Fruit fly (Drosophila melanogaster): ENCODE results near the gene sage.

sage gene

dm6 chr3R:9264042-9264441 lies at the start of gene sage:
Gene sage, minus strand, starts transcription at chr3R:9264142.
- TF ChIP-seq usp (GFP tag; optimal IDR thresholded peaks at IDR 0.05) (no peak), psq (optimal IDR thresholded peaks at IDR 0.05) (no peak), CG8478 (optimal IDR thresholded peaks at IDR 0.05) (no peak), Dll (optimal IDR thresholded peaks at IDR 0.05) (no peak), pan (optimal IDR thresholded peaks at IDR 0.05) (no peak), EcR (GFP tag; optimal IDR thresholded peaks at IDR 0.05) (no peak)

dm6 chr3R:9297163-9297562 lies 33.2 kb upstream of the sage start:
- TF ChIP-seq psq (optimal IDR thresholded peaks at IDR 0.05) (no peak), EcR (GFP tag; optimal IDR thresholded peaks at IDR 0.05) (no peak), Dll (optimal IDR thresholded peaks at IDR 0.05) (no peak), CG8478 (optimal IDR thresholded peaks at IDR 0.05) (no peak), pan (optimal IDR thresholded peaks at IDR 0.05) (no peak), usp (GFP tag; optimal IDR thresholded peaks at IDR 0.05) (no peak)

DNA sequence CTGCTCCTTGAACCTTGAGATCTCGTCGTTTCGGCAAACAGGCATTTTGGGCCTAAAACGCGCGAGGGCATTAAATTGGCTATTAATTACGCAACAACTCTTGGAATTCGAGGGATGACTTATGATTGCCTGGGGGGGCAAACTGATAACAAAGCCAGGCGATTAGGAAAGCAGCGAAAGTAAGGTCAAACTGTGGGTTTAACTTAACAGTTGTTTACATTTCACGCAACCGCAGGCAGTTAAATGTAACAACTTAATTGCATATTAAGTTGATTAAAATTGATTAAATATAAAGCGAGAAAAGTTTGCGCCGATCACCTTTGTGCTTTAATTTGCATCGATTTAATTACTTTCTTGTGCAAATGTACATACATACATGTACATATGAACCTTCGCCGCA lies 23.8 kb upstream of the sage start:
- TF ChIP-seq CG8478 (optimal IDR thresholded peaks at IDR 0.05) = no peak
- no peak for TF ChIP-seq psq (optimal IDR thresholded peaks at IDR 0.05)
- no peak for TF ChIP-seq Dll (optimal IDR thresholded peaks at IDR 0.05)

DNA sequence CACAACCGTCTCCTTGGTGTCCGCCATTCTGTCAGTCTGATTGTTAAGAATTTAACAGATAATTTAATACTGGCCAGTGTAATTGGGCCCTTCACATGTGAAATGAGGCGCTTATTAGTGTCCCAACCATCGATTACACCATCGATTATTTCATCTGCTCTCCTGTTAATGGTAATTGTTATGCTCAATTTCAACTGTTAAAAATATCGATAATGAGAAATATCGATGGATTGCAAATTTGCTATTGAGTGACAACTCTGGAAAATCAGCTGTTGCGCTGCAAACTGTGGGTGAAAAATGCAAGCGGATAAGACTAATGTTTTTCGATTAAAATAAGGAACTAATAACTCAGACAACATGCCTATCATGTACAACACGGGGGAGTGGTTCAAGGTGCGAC lies 2.8 kb upstream of the sage start, which contains the start of the genes TrpRS and Vps16A:
Gene TrpRS, minus strand, starts transcription at position 140 of the 400 bp plus-strand sequence.
Gene Vps16A, plus strand, starts transcription at position 255 of the 400 bp plus-strand sequence.
- TF ChIP-seq pan (optimal IDR thresholded peaks at IDR 0.05) (no peak), EcR (GFP tag; optimal IDR thresholded peaks at IDR 0.05) (no peak), Dll (optimal IDR thresholded peaks at IDR 0.05) (no peak), psq (optimal IDR thresholded peaks at IDR 0.05) (no peak), usp (GFP tag; optimal IDR thresholded peaks at IDR 0.05) (no peak), CG8478 (optimal IDR thresholded peaks at IDR 0.05) (no peak)

DNA sequence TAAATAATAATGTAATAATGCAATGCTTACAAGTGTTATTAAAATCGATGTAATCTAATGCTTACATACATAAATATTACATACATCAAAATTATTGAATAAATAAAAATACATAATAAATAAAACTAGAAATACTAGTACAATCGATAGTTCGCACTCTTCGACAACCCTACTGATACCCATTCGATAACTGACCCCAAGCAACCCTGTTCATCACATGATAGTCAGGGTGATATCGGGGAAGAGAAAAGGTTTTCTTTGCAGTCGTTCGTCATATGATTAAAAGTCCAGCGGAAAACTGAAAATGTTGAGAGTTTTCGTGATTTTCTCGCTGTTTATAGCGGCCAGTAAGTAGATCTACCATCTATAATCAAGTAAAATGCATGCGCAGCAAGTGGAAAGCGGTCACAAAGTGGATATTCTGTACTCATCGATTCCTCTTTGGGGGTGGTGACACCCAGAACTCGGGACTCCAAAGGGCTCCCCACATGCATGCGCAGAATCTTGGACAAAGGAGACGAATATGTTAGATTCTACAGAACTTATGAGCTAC lies 3.4 kb downstream of the sage start, which contains the start of gene ATP6AP2:
Gene ATP6AP2, plus strand, starts transcription at position 218 of the 553 bp plus-strand sequence.
- no peak for TF ChIP-seq EcR (GFP tag; optimal IDR thresholded peaks at IDR 0.05)
- TF ChIP-seq CG8478 (optimal IDR thresholded peaks at IDR 0.05) = no peak
- TF ChIP-seq Dll (optimal IDR thresholded peaks at IDR 0.05) = no peak
- TF ChIP-seq pan (optimal IDR thresholded peaks at IDR 0.05) = no peak
- TF ChIP-seq psq (optimal IDR thresholded peaks at IDR 0.05) = no peak
- no peak for TF ChIP-seq usp (GFP tag; optimal IDR thresholded peaks at IDR 0.05)

DNA sequence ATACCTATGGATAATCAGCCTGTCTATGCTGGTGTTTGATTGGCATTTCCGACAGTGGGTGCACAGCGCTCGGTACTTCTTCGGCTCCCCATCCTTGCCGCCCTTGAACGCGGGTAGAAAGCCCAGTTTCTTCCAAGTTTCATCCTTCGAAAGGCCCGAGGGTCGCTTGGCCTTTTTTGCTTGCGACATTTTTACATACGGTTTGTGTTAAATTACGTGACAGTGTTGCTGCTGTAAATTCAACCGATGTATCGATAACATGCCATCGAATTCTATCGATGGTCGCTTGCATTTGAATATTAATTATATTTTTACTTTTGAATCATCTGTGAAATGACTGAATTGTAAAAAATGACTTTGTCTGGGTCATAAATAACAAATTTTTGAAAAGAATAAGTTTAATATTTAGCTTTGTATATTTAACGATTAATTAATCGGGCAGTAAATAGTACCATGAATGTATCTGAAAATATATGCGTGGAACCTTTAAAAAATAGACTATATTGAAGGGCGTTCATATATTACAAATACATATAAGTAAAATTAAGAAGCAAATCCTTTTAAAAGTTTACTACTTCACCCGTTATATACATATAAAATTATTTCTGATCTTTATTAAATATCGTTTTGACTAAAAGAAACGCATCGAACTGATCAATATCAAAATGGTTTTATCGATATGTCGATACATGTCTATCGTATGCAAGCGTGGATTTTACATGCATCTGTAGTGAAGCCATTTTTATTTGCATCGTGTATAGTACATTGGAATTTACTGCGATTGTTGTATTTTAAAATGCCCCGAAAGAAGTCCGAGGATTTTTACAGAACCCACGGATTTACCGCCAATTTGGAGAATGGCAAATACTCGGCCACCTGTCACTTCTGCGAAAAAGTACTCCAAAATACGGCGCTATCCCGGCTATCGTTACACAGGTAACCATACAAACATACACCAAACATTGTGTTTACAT lies 5.4 kb downstream of the sage start, which contains the start of the genes Ibf2 and Ibf1:
Gene Ibf2, minus strand, starts transcription at position 250 of the 974 bp plus-strand sequence.
Gene Ibf1, plus strand, starts transcription at position 713 of the 974 bp plus-strand sequence.
- TF ChIP-seq psq (optimal IDR thresholded peaks at IDR 0.05) = no peak
- no peak for TF ChIP-seq EcR (GFP tag; optimal IDR thresholded peaks at IDR 0.05)
- TF ChIP-seq CG8478 (optimal IDR thresholded peaks at IDR 0.05) = no peak
- no peak for TF ChIP-seq Dll (optimal IDR thresholded peaks at IDR 0.05)
- no peak for TF ChIP-seq pan (optimal IDR thresholded peaks at IDR 0.05)
- no peak for TF ChIP-seq usp (GFP tag; optimal IDR thresholded peaks at IDR 0.05)

DNA sequence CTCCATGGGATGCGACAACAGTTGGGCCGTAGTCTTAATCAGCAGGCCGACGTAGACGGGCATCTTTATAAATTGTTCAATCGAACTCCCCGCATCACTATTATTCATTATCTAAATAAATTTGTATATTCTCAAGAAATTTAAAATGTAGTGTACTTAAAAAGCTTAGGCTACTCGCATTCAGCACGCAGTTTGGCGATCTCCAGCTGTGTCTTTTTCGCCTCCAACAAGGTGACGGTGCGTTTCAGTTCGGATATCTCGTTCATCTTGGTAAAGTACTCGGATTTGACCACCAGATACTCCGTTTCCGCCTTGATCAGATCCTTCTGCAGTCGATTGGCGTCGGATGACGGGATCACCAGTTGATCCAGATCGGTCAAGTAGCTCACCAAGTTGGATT lies 6.3 kb downstream of the sage start, which contains the start of gene CG16736:
Gene CG16736, minus strand, starts transcription at position 101 of the 400 bp plus-strand sequence.
- TF ChIP-seq EcR (GFP tag; optimal IDR thresholded peaks at IDR 0.05) (no peak), pan (optimal IDR thresholded peaks at IDR 0.05) (no peak)

DNA sequence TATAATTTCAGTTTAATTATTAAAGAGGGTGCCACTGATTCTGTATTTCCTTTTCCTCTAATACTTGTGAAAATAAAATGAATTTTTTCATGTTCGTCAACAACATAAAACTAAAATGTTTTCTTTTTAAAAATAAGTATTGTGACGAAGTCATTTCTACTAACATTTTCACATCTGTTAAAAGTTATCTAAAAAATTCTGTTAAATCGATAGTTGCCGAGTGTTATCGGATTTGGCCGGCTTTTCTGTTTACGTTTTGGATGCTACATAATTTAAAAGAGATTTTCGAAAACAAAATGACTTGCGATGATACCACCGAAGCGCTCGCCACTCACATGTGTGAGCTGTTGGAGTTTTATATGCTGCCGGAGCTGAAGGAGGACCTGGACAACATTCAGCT lies 9.1 kb downstream of the sage start, which contains the start of gene CG16734:
Gene CG16734, plus strand, starts transcription at position 255 of the 400 bp plus-strand sequence.
- no peak for TF ChIP-seq usp (GFP tag; optimal IDR thresholded peaks at IDR 0.05)
- no peak for TF ChIP-seq CG8478 (optimal IDR thresholded peaks at IDR 0.05)

DNA sequence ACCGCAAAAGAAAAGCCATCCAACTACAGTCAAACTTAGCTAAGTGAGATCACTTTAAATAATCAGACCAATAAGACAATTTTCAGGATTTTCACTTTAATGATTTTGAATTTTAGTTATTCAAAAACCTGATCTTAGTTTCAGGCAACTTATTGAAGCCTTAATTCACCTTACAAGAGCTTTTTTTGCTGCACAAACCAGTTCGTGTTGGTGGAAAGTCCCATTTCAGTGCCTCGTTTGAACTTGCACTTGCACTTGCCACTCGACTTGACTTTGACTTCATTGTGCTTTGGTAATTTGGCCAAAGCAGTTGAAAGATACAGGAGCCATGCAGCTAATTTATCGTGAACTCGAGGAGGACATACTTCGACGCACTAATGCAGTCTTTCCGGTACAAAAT lies 12.4 kb downstream of the sage start, which contains the start of gene St2:
Gene St2, plus strand, starts transcription at position 301 of the 400 bp plus-strand sequence.
- TF ChIP-seq usp (GFP tag; optimal IDR thresholded peaks at IDR 0.05) (no peak), CG8478 (optimal IDR thresholded peaks at IDR 0.05) (no peak), pan (optimal IDR thresholded peaks at IDR 0.05) (no peak), Dll (optimal IDR thresholded peaks at IDR 0.05) (no peak), EcR (GFP tag; optimal IDR thresholded peaks at IDR 0.05) (no peak)

DNA sequence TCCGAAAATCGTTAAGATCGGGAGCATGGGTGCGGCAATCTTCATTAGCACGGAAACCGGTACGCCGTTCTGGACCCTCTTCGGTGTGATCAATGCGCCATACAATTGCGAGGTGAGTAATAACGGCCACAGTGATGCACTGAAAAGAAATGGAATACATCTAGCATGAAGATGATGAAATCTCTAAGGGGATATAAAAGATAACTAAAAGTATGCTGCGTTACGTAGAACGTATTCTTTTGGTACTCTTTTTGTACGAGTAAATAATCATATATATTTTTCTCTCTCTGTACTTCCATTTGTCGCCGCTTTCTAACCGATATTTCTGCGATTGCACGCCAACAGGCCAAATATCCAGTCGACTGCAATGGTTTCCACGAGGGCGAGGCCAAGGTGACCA lies 13.1 kb downstream of the sage start:
- TF ChIP-seq usp (GFP tag; optimal IDR thresholded peaks at IDR 0.05) (no peak), EcR (GFP tag; optimal IDR thresholded peaks at IDR 0.05) (no peak), psq (optimal IDR thresholded peaks at IDR 0.05) (no peak), CG8478 (optimal IDR thresholded peaks at IDR 0.05) (no peak)

DNA sequence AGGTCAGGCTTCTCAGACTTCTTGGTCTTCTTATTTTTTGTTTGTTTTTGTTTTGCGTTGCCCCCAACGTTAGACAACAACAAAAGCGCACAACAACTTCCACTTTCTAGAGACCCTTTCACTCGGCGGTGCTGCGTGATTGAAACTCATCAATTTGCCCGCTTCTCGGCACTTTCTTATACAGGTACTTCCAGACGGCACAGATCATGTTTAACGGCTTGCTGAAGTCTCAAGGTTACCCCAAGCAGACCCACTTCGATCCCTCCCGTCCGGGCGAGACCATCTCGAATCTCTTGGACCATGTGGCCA lies 14.3 kb downstream of the sage start:
- no peak for TF ChIP-seq usp (GFP tag; optimal IDR thresholded peaks at IDR 0.05)
- no peak for TF ChIP-seq CG8478 (optimal IDR thresholded peaks at IDR 0.05)
- no peak for TF ChIP-seq psq (optimal IDR thresholded peaks at IDR 0.05)
- TF ChIP-seq pan (optimal IDR thresholded peaks at IDR 0.05) = no peak
- TF ChIP-seq EcR (GFP tag; optimal IDR thresholded peaks at IDR 0.05) = no peak
- TF ChIP-seq Dll (optimal IDR thresholded peaks at IDR 0.05) = no peak

dm6 chr3R:9249025-9249735 lies 14.8 kb downstream of the sage start:
- no peak for TF ChIP-seq Dll (optimal IDR thresholded peaks at IDR 0.05)
- TF ChIP-seq EcR (GFP tag; optimal IDR thresholded peaks at IDR 0.05) = no peak
- no peak for TF ChIP-seq usp (GFP tag; optimal IDR thresholded peaks at IDR 0.05)
- no peak for TF ChIP-seq psq (optimal IDR thresholded peaks at IDR 0.05)
- no peak for TF ChIP-seq CG8478 (optimal IDR thresholded peaks at IDR 0.05)

Data from whole organism.